3 worm cellular contexts compared by ENCODE assay signal in the genomic region with DNA sequence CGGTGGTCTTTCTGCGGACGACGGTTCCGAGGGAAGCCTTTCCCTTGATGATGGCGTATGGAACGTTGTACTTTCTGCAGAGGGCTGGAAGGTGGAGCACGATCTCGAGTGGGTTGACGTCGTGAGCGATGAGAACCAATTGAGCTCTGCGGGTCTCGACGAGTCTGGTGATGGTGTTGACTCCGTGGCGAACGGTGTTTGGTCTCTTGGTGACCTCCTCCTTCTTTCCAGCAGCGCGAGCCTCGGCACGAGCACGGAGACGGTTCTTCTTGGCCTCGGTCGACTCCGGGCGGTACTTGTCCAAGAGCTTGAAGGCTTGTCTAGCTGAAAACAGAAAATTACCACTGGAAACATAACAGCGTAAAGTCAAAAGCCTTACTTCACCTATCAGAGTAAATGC.
TF ChIP-seq lines count a peak whose summit lies in the region.

No protein-coding gene starts in this region.

TF ChIP-seq in whole organism, L4 larva, 104 proteins besides CTCF, POLR2A, EP300 and RAD21:
- TF ChIP-seq set-16 (GFP tag; IDR thresholded peaks at IDR 0.05; lab: Robert Waterston, UW) (peak; percentile 91), F44E2.7 (GFP tag; IDR thresholded peaks at IDR 0.05; lab: Robert Waterston, UW) (0 out of 2 replicates have a peak, but pooled peaks have one; percentile 3)

TF ChIP-seq in whole organism, early embryonic, 17 proteins besides CTCF, POLR2A, EP300 and RAD21:
- 0 out of 2 replicates have a peak, but pooled peaks have one; percentile 9 for TF ChIP-seq sea-1 (GFP tag; conservative IDR thresholded peaks at IDR 0.05; lab: Robert Waterston, UW)

TF ChIP-seq in whole organism, young adult, 124 proteins besides CTCF, POLR2A, EP300 and RAD21:
- 0 out of 2 replicates have a peak, but pooled peaks have one; percentile 19 for TF ChIP-seq mcd-1 (GFP tag; IDR thresholded peaks at IDR 0.05; lab: Robert Waterston, UW)
- peak; percentile 79; the same call in 1 of the 2 replicates for TF ChIP-seq egrh-3 (GFP tag; IDR thresholded peaks at IDR 0.05; lab: Robert Waterston, UW)
- 0 out of 2 replicates have a peak, but pooled peaks have one; percentile 8 for TF ChIP-seq zfh-2 (GFP tag; conservative IDR thresholded peaks at IDR 0.05; lab: Robert Waterston, UW)
- TF ChIP-seq pbrm-1 (GFP tag; IDR thresholded peaks at IDR 0.05; lab: Robert Waterston, UW): 0 out of 2 replicates have a peak, but pooled peaks have one; percentile 2
